Worm (Caenorhabditis elegans): Measurements from ENCODE around the gene lbp-8.

- TF ChIP-seq flt-1 (GFP tag; IDR thresholded peaks at IDR 0.05) (no peak), ztf-29 (GFP tag; IDR thresholded peaks at IDR 0.05) (no peak)
Observed at ce11 chrV:13907557-13908104, 17.1 kb downstream of the lbp-8 start.
